Worm (Caenorhabditis elegans) whole organism, L4 larva: ENCODE results near the gene nas-9.

ENCODE experiments used
- D1046.2 ChIP-seq: fragments of 200-800 bp; sonication (Bioruptor generic); IDR thresholded peaks from 2 replicates; pipeline ENCODE4 v1.3.6; 2022; ENCODE audit warnings: missing genetic modification characterization, missing compliant biosample characterization
- F26F4.8 ChIP-seq: fragments of 200-800 bp; sonication (Bioruptor generic); conservative IDR thresholded peaks from 2 replicates; pipeline ENCODE4 v1.3.6; 2022; ENCODE audit warnings: missing genetic modification characterization, missing compliant biosample characterization
- F44E2.7 ChIP-seq: fragments of 200-800 bp; sonication (Bioruptor generic); IDR thresholded peaks from 2 replicates; pipeline ENCODE4 v2.1.2; 2022; ENCODE audit warnings: missing genetic modification characterization, missing compliant biosample characterization
- F49E8.2 ChIP-seq: sonication (generic microtip); optimal IDR thresholded peaks from 2 replicates; lab custom pipeline; 2016; ENCODE audit warnings: missing compliant biosample characterization, mild to moderate bottlenecking, missing genetic modification characterization, borderline replicate concordance
- Y48G9A.11 ChIP-seq: fragments of 200-800 bp; sonication (Bioruptor generic); IDR thresholded peaks from 2 replicates; pipeline ENCODE4 v1.3.6; 2022; ENCODE audit warnings: missing genetic modification reagents, missing genetic modification characterization, missing compliant biosample characterization
- Y5F2A.4 ChIP-seq: fragments of 200-800 bp; sonication (Bioruptor generic); optimal IDR thresholded peaks from 2 replicates; lab custom pipeline; 2018; ENCODE audit warnings: mild to moderate bottlenecking, missing genetic modification characterization, missing compliant biosample characterization
- aha-1 ChIP-seq: fragments of 150-350 bp; peaks from one replicate; lab custom pipeline; 2014; ENCODE audit warnings: missing biosample characterization, missing genetic modification characterization
- ama-1 ChIP-seq: fragments of 150-350 bp; optimal IDR thresholded peaks from 2 replicates; lab custom pipeline; 2014; ENCODE audit warnings: inconsistent platforms, mixed read lengths
- ceh-32 ChIP-seq: sonication (generic microtip); optimal IDR thresholded peaks from 2 replicates; lab custom pipeline; 2016; ENCODE audit warnings: mild to moderate bottlenecking, missing genetic modification characterization, missing compliant biosample characterization; ENCODE audit not compliant: poor library complexity
- ceh-62 ChIP-seq: sonication (generic microtip); optimal IDR thresholded peaks from 2 replicates; lab custom pipeline; 2017; ENCODE audit warnings: missing biosample characterization, missing genetic modification characterization
- cey-2 ChIP-seq: sonication (generic microtip); optimal IDR thresholded peaks from 3 replicates; lab custom pipeline; 2017; ENCODE audit warnings: missing genetic modification characterization, mild to moderate bottlenecking, missing compliant biosample characterization, antibody characterized with exemption, borderline replicate concordance; ENCODE audit not compliant: insufficient read depth
- dmd-6 ChIP-seq: fragments of 200-800 bp; sonication (Bioruptor generic); IDR thresholded peaks from 2 replicates; pipeline ENCODE4 v1.3.6; 2022; ENCODE audit warnings: missing genetic modification reagents, missing genetic modification characterization, missing compliant biosample characterization
- dmd-8 ChIP-seq: fragments of 200-800 bp; sonication (Bioruptor generic); IDR thresholded peaks from 2 replicates; pipeline ENCODE4 v1.3.6; 2022; ENCODE audit warnings: missing genetic modification characterization, missing compliant biosample characterization
- duxl-1 ChIP-seq: sonication (generic microtip); optimal IDR thresholded peaks from 2 replicates; lab custom pipeline; 2016; ENCODE audit warnings: mild to moderate bottlenecking, missing genetic modification characterization, moderate library complexity, missing compliant biosample characterization; ENCODE audit not compliant: poor library complexity
- egl-43 ChIP-seq: fragments of 200-800 bp; sonication (Bioruptor generic); IDR thresholded peaks from 2 replicates; pipeline ENCODE4 v1.3.6; 2022; ENCODE audit warnings: missing genetic modification reagents, missing genetic modification characterization, missing compliant biosample characterization
- gei-8 ChIP-seq: fragments of 200-800 bp; sonication (Bioruptor generic); optimal IDR thresholded peaks from 2 replicates; lab custom pipeline; 2018; ENCODE audit warnings: mild to moderate bottlenecking, missing genetic modification characterization, missing compliant biosample characterization
- hif-1 ChIP-seq, 2 experiments: sonication (generic microtip); optimal IDR thresholded peaks; 2 replicates each; lab custom pipeline; 2016 to 2017; ENCODE audit warnings: missing compliant biosample characterization in 2 of 2, missing genetic modification characterization in 2 of 2, missing genetic modification reagents in 2 of 2, missing genotype in 2 of 2, mild to moderate bottlenecking in 1 of 2
- hlh-30 ChIP-seq: sonication (generic microtip); optimal IDR thresholded peaks from 2 replicates; lab custom pipeline; 2017; ENCODE audit warnings: antibody characterized with exemption, mild to moderate bottlenecking, missing genetic modification characterization, missing compliant biosample characterization; ENCODE audit not compliant: insufficient read depth
- hmg-1.1 ChIP-seq: fragments of 200-800 bp; sonication (Bioruptor generic); IDR thresholded peaks from 2 replicates; pipeline ENCODE4 v1.3.6; 2022; ENCODE audit warnings: missing genetic modification reagents, missing genetic modification characterization, missing compliant biosample characterization
- jun-1 ChIP-seq: fragments of 150-350 bp; optimal IDR thresholded peaks from 2 replicates; lab custom pipeline; 2014; ENCODE audit warnings: missing biosample characterization, missing genetic modification reagents, missing genetic modification characterization
- lin-38 ChIP-seq: fragments of 200-800 bp; sonication (Bioruptor generic); IDR thresholded peaks from 2 replicates; pipeline ENCODE4 v1.3.6; 2022; ENCODE audit warnings: missing genetic modification reagents, missing genetic modification characterization, missing compliant biosample characterization
- lir-3 ChIP-seq: sonication (generic microtip); optimal IDR thresholded peaks from 2 replicates; lab custom pipeline; 2016; ENCODE audit warnings: mild to moderate bottlenecking, missing genetic modification characterization, missing compliant biosample characterization
- madf-9 ChIP-seq: fragments of 200-800 bp; sonication (Bioruptor generic); conservative IDR thresholded peaks from 2 replicates; pipeline ENCODE4 v1.3.6; 2022; ENCODE audit warnings: missing genetic modification reagents, missing genetic modification characterization, missing compliant biosample characterization
- mdl-1 ChIP-seq, 2 experiments: fragments of 150-350 bp in 1 of 2; sonication (generic microtip) in 1 of 2; optimal IDR thresholded peaks; 2 replicates each; lab custom pipeline; 2014 to 2017; ENCODE audit warnings: missing biosample characterization in 2 of 2, missing genetic modification characterization in 2 of 2
- mep-1 ChIP-seq: fragments of 150-350 bp; sonication (generic microtip); optimal IDR thresholded peaks from 3 replicates; lab custom pipeline; 2014; ENCODE audit warnings: missing biosample characterization, missing genetic modification characterization
- mxl-3 ChIP-seq: fragments of 200-800 bp; sonication (Bioruptor generic); optimal IDR thresholded peaks from 2 replicates; lab custom pipeline; 2018; ENCODE audit warnings: mild to moderate bottlenecking, missing genetic modification characterization, missing compliant biosample characterization
- nhr-10 ChIP-seq: fragments of 150-350 bp; optimal IDR thresholded peaks from 2 replicates; lab custom pipeline; 2014; ENCODE audit warnings: missing biosample characterization, missing genetic modification characterization
- nhr-25 ChIP-seq: sonication (generic microtip); optimal IDR thresholded peaks from 2 replicates; lab custom pipeline; 2017; ENCODE audit warnings: missing genetic modification characterization, mild to moderate bottlenecking, missing compliant biosample characterization, antibody characterized with exemption, moderate library complexity, borderline replicate concordance; ENCODE audit not compliant: insufficient read depth
- nhr-76 ChIP-seq: fragments of 150-350 bp; optimal IDR thresholded peaks from 2 replicates; lab custom pipeline; 2014; ENCODE audit warnings: missing biosample characterization, missing genetic modification characterization
- nhr-77 ChIP-seq: fragments of 150-350 bp; optimal IDR thresholded peaks from 2 replicates; lab custom pipeline; 2014; ENCODE audit warnings: missing biosample characterization, missing genetic modification characterization
- php-3 ChIP-seq: fragments of 200-800 bp; sonication (Bioruptor generic); IDR thresholded peaks from 2 replicates; pipeline ENCODE4 v1.3.6; 2022; ENCODE audit warnings: missing genetic modification reagents, missing genetic modification characterization, missing compliant biosample characterization
- rbr-2 ChIP-seq: sonication (generic microtip); optimal IDR thresholded peaks from 2 replicates; lab custom pipeline; 2016; ENCODE audit warnings: missing genotype, missing genetic modification characterization, missing compliant biosample characterization
- set-16 ChIP-seq: fragments of 200-800 bp; sonication (Bioruptor generic); IDR thresholded peaks from 2 replicates; pipeline ENCODE4 v1.3.6; 2022; ENCODE audit warnings: missing genetic modification reagents, missing genetic modification characterization, missing compliant biosample characterization
- snpc-1.2 ChIP-seq: fragments of 200-800 bp; sonication (Bioruptor generic); IDR thresholded peaks from 2 replicates; pipeline ENCODE4 v1.3.6; 2022; ENCODE audit warnings: missing genetic modification reagents, missing genetic modification characterization, missing compliant biosample characterization
- unc-39 ChIP-seq: sonication (generic microtip); optimal IDR thresholded peaks from 2 replicates; lab custom pipeline; 2017; ENCODE audit warnings: missing biosample characterization, missing genetic modification characterization
- zfp-2 ChIP-seq: sonication (generic microtip); optimal IDR thresholded peaks from 2 replicates; lab custom pipeline; 2016; ENCODE audit warnings: mild to moderate bottlenecking, missing genetic modification characterization, missing compliant biosample characterization
- zfp-3 ChIP-seq: fragments of 200-800 bp; sonication (Bioruptor generic); conservative IDR thresholded peaks from 2 replicates; pipeline ENCODE4 v1.3.6; 2022; ENCODE audit warnings: missing genetic modification reagents, missing genetic modification characterization, missing compliant biosample characterization
- zip-11 ChIP-seq: fragments of 200-800 bp; sonication (Bioruptor generic); IDR thresholded peaks from 2 replicates; pipeline ENCODE4 v1.3.6; 2022; ENCODE audit warnings: missing genetic modification characterization, missing compliant biosample characterization

The nas-9 gene

ce11 chrV:4871992-4872391 is 32.2 kb upstream of the nas-9 start, which contains the start of gene srd-33:
srd-33 (plus strand) TSS chrV:4872292.
- TF ChIP-seq Y48G9A.11 (GFP tag; lab: Robert Waterston, UW) (no peak), Y5F2A.4 (GFP tag; lab: Kevin White, UChicago) (no peak), egl-43 (no peak), hif-1 (tag; optimal IDR thresholded peaks at IDR 0.05; lab: Kevin White, UChicago) (no peak), nhr-76 (no peak), zfp-2 (tag; lab: Kevin White, UChicago) (no peak), mdl-1 (tag; optimal IDR thresholded peaks at IDR 0.05; lab: Kevin White, UChicago) (no peak), F44E2.7 (GFP tag; lab: Robert Waterston, UW) (no peak), F49E8.2 (no peak), cey-2 (tag; lab: Kevin White, UChicago) (no peak), nhr-77 (tag; lab: Kevin White, UChicago) (no peak), madf-9 (GFP tag; lab: Robert Waterston, UW) (no peak), nhr-10 (no peak), F26F4.8 (no peak), mxl-3 (GFP tag; lab: Kevin White, UChicago) (no peak), ceh-62 (no peak), hmg-1.1 (GFP tag; lab: Robert Waterston, UW) (no peak), set-16 (GFP tag; lab: Robert Waterston, UW) (no peak)

ce11 chrV:4870627-4871026 is 30.8 kb upstream of the nas-9 start:
- TF ChIP-seq D1046.2 (no peak), snpc-1.2 (GFP tag; lab: Robert Waterston, UW) (no peak), ceh-32 (no peak), lir-3 (no peak), F49E8.2 (no peak), madf-9 (GFP tag; lab: Robert Waterston, UW) (no peak), ama-1 (lab: Kevin White, UChicago) (no peak), dmd-8 (GFP tag; lab: Robert Waterston, UW) (no peak), duxl-1 (tag; lab: Kevin White, UChicago) (no peak), rbr-2 (no peak), nhr-25 (tag; lab: Kevin White, UChicago) (no peak), gei-8 (GFP tag; lab: Kevin White, UChicago) (no peak), Y48G9A.11 (GFP tag; lab: Robert Waterston, UW) (no peak)
- TF ChIP-seq, all 104 proteins: peak for 0

ce11 chrV:4868698-4869097 is 28.9 kb upstream of the nas-9 start:
- no peak for TF ChIP-seq nhr-77 (tag; lab: Kevin White, UChicago)
- TF ChIP-seq aha-1 (tag; lab: Kevin White, UChicago): no peak
- no peak for TF ChIP-seq ama-1 (lab: Kevin White, UChicago)
- TF ChIP-seq unc-39 (tag; lab: Kevin White, UChicago): no peak
- TF ChIP-seq dmd-6 (GFP tag; lab: Robert Waterston, UW): no peak
- TF ChIP-seq jun-1 (tag; lab: Kevin White, UChicago): no peak
- no peak for TF ChIP-seq mep-1 (tag; lab: Kevin White, UChicago)
- no peak for TF ChIP-seq hlh-30 (tag; lab: Kevin White, UChicago)
- no peak for TF ChIP-seq zfp-3 (GFP tag; lab: Robert Waterston, UW)
- no peak for TF ChIP-seq F44E2.7 (GFP tag; lab: Robert Waterston, UW)
- no peak for TF ChIP-seq snpc-1.2 (GFP tag; lab: Robert Waterston, UW)
- no peak for TF ChIP-seq rbr-2
- no peak for TF ChIP-seq php-3 (GFP tag; lab: Robert Waterston, UW)
- no peak for TF ChIP-seq zip-11
- no peak for TF ChIP-seq lin-38
